Worm (Caenorhabditis elegans) whole organism, L1 larva: ENCODE measurements around the gene VM106R.1.

ENCODE experiments used
- elt-3 ChIP-seq, 6 experiments: fragments of 150-350 bp in 1 of 6; sonication (generic microtip); optimal IDR thresholded peaks; 2 replicates each; lab custom pipeline; 2017 to 2018; ENCODE audit warnings: missing biosample characterization in 6 of 6, missing genetic modification characterization in 6 of 6, inconsistent platforms in 1 of 6
- lin-39 ChIP-seq: fragments of 150-350 bp; optimal IDR thresholded peaks from 2 replicates; lab custom pipeline; 2014; ENCODE audit warnings: missing biosample characterization, missing genetic modification reagents, missing genetic modification characterization
- nhr-11 ChIP-seq: fragments of 150-350 bp; optimal IDR thresholded peaks from 2 replicates; lab custom pipeline; 2014; ENCODE audit warnings: missing biosample characterization, missing genetic modification characterization
- nhr-237 ChIP-seq: fragments of 150-350 bp; optimal IDR thresholded peaks from 2 replicates; lab custom pipeline; 2014; ENCODE audit warnings: missing biosample characterization, missing genetic modification characterization
- nhr-28 ChIP-seq: fragments of 150-350 bp; optimal IDR thresholded peaks from 2 replicates; lab custom pipeline; 2014; ENCODE audit warnings: missing biosample characterization, missing genetic modification characterization
- nhr-77 ChIP-seq: fragments of 150-350 bp; optimal IDR thresholded peaks from 2 replicates; lab custom pipeline; 2014; ENCODE audit warnings: missing biosample characterization, missing genetic modification characterization
- nhr-84 ChIP-seq: sonication (generic microtip); optimal IDR thresholded peaks from 2 replicates; lab custom pipeline; 2017; ENCODE audit warnings: missing biosample characterization, missing genetic modification characterization
- pqm-1 ChIP-seq: sonication (generic microtip); optimal IDR thresholded peaks from 3 replicates; lab custom pipeline; 2017; ENCODE audit warnings: missing biosample characterization, missing genetic modification characterization
- swsn-7 ChIP-seq: sonication (generic microtip); optimal IDR thresholded peaks from 2 replicates; lab custom pipeline; 2016; ENCODE audit warnings: missing genetic modification characterization, missing compliant biosample characterization
- unc-62 ChIP-seq: fragments of 150-350 bp; optimal IDR thresholded peaks from 2 replicates; lab custom pipeline; 2014; ENCODE audit warnings: missing biosample characterization, missing genetic modification reagents, missing genetic modification characterization
- ztf-4 ChIP-seq: fragments of 150-350 bp; optimal IDR thresholded peaks from 2 replicates; lab custom pipeline; 2014; ENCODE audit warnings: missing biosample characterization, missing genetic modification characterization

ce11 chrII:10824046-10824445 is 4.9 kb downstream of the VM106R.1 start, which contains the start of the genes R06F6.12 and mix-1:
- TF ChIP-seq ztf-4 (tag; lab: Kevin White, UChicago) = no peak
- TF ChIP-seq nhr-11 (tag; lab: Kevin White, UChicago) = no peak
- no peak for TF ChIP-seq lin-39 (tag; lab: Kevin White, UChicago)
- TF ChIP-seq nhr-237 (tag; lab: Kevin White, UChicago) = no peak
- TF ChIP-seq nhr-84 (tag; lab: Kevin White, UChicago) = no peak
- no peak for TF ChIP-seq pqm-1
- no peak for TF ChIP-seq nhr-77
- peak; percentile 52 for TF ChIP-seq swsn-7 (tag; lab: Kevin White, UChicago)
- TF ChIP-seq nhr-28 (tag; lab: Kevin White, UChicago) = no peak
- TF ChIP-seq unc-62 (GFP tag; lab: Kevin White, UChicago) = no peak
- TF ChIP-seq elt-3 (tag; optimal IDR thresholded peaks at IDR 0.05; lab: Kevin White, UChicago) = peak in 1 of 6 experiments; percentile 15
